Fruit fly (Drosophila melanogaster): ENCODE data around the gene Msp300.

- TF ChIP-seq CTCF (optimal IDR thresholded peaks at IDR 0.05): no peak
- TF ChIP-seq CG8478 (optimal IDR thresholded peaks at IDR 0.05): no peak
These were observed 128.0 kb downstream of the Msp300 start for dm6 chr2L:5228581-5229077.

All from S2 (cell line).